Fruit fly (Drosophila melanogaster) whole organism, pupa: ENCODE data around the gene Zaf1.

Experiments
- CG10348 ChIP-seq: fragments of 200-800 bp; sonication (Bioruptor generic); IDR thresholded peaks from 2 replicates; pipeline ENCODE4 v1.3.6; 2022; ENCODE audit warnings: missing biosample characterization, missing genetic modification characterization
- CG12605 ChIP-seq: fragments of 200-800 bp; sonication (Bioruptor generic); IDR thresholded peaks from 2 replicates; pipeline ENCODE4 v1.3.6; 2022; ENCODE audit warnings: missing biosample characterization, missing genetic modification characterization
- CG13204 ChIP-seq: fragments of 200-800 bp; sonication (Bioruptor generic); optimal IDR thresholded peaks from 2 replicates; lab custom pipeline; 2018; ENCODE audit warnings: missing biosample characterization, mild to moderate bottlenecking, missing genetic modification characterization, moderate library complexity
- CG14655 ChIP-seq: fragments of 200-800 bp; sonication (Bioruptor generic); optimal IDR thresholded peaks from 3 replicates; lab custom pipeline; 2017; ENCODE audit warnings: mild to moderate bottlenecking, missing biosample characterization, missing genetic modification reagents, missing genetic modification characterization
- CG15710 ChIP-seq: fragments of 200-800 bp; sonication (Bioruptor generic); optimal IDR thresholded peaks from 2 replicates; lab custom pipeline; 2018; ENCODE audit warnings: missing biosample characterization, mild to moderate bottlenecking, missing genetic modification characterization, moderate library complexity
- CG17806 ChIP-seq: fragments of 200-800 bp; sonication (Bioruptor generic); optimal IDR thresholded peaks from 2 replicates; lab custom pipeline; 2018; ENCODE audit warnings: missing biosample characterization, mild to moderate bottlenecking, missing genetic modification characterization, moderate library complexity
- CG32121 ChIP-seq: fragments of 200-800 bp; sonication (Bioruptor generic); IDR thresholded peaks from 2 replicates; pipeline ENCODE4 v1.3.6; 2022; ENCODE audit warnings: missing biosample characterization, missing genetic modification characterization
- CG34367 ChIP-seq: fragments of 200-800 bp; sonication (Bioruptor generic); optimal IDR thresholded peaks from 2 replicates; lab custom pipeline; 2018; ENCODE audit warnings: missing biosample characterization, mild to moderate bottlenecking, missing genetic modification characterization
- CG4496 ChIP-seq: fragments of 200-800 bp; sonication (Bioruptor generic); IDR thresholded peaks from 3 replicates; pipeline ENCODE4 v1.3.6; 2022; ENCODE audit warnings: missing biosample characterization, missing genetic modification characterization
- CG8159 ChIP-seq: fragments of 200-800 bp; sonication (Bioruptor generic); optimal IDR thresholded peaks from 3 replicates; lab custom pipeline; 2018; ENCODE audit warnings: missing biosample characterization, mild to moderate bottlenecking, missing genetic modification characterization, moderate library complexity
- CG8301 ChIP-seq: fragments of 200-800 bp; sonication (Bioruptor generic); optimal IDR thresholded peaks from 2 replicates; lab custom pipeline; 2018; ENCODE audit warnings: missing biosample characterization, mild to moderate bottlenecking, missing genetic modification characterization
- CG9948 ChIP-seq: fragments of 200-800 bp; sonication (Bioruptor generic); optimal IDR thresholded peaks from 2 replicates; lab custom pipeline; 2018; ENCODE audit warnings: missing biosample characterization, mild to moderate bottlenecking, missing genetic modification characterization, moderate library complexity
- EcR ChIP-seq: fragments of 200-800 bp; sonication (Bioruptor generic); optimal IDR thresholded peaks from 3 replicates; lab custom pipeline; 2019; ENCODE audit warnings: missing biosample characterization, missing genetic modification characterization, mild to moderate bottlenecking, moderate library complexity, missing genetic modification reagents
- Ets98B ChIP-seq: fragments of 200-800 bp; sonication (Bioruptor generic); IDR thresholded peaks from 2 replicates; pipeline ENCODE4 v1.3.6; 2022; ENCODE audit warnings: missing biosample characterization, missing genetic modification characterization
- Pif1A ChIP-seq: fragments of 200-800 bp; sonication (Bioruptor generic); optimal IDR thresholded peaks from 3 replicates; lab custom pipeline; 2016; ENCODE audit warnings: missing biosample characterization, missing genetic modification characterization
- Pif1B ChIP-seq: fragments of 200-800 bp; sonication (Bioruptor generic); optimal IDR thresholded peaks from 3 replicates; lab custom pipeline; 2016; ENCODE audit warnings: missing biosample characterization, missing genetic modification characterization
- Snoo ChIP-seq: fragments of 200-800 bp; sonication (Bioruptor generic); optimal IDR thresholded peaks from 3 replicates; lab custom pipeline; 2017; ENCODE audit warnings: missing biosample characterization, mild to moderate bottlenecking, missing genetic modification characterization, inconsistent platforms
- fd96Ca ChIP-seq: fragments of 200-800 bp; sonication (Bioruptor generic); IDR thresholded peaks from 3 replicates; pipeline ENCODE4 v1.3.6; 2022; ENCODE audit warnings: missing biosample characterization, missing genetic modification characterization
- gl ChIP-seq: fragments of 200-800 bp; sonication (Bioruptor generic); optimal IDR thresholded peaks from 2 replicates; lab custom pipeline; 2018; ENCODE audit warnings: missing biosample characterization, mild to moderate bottlenecking, missing genetic modification characterization
- rn ChIP-seq: fragments of 200-800 bp; sonication (Bioruptor generic); IDR thresholded peaks from 2 replicates; pipeline ENCODE4 v1.3.6; 2022; ENCODE audit warnings: missing biosample characterization, missing genetic modification characterization

Gene Zaf1

dm6 chr3R:11625544-11625943 lies at the start of gene Zaf1:
Zaf1 (minus strand) TSS chr3R:11625644.
- no peak for TF ChIP-seq Pif1B (GFP tag; lab: Kevin White, UChicago)
- no peak for TF ChIP-seq CG34367
- no peak for TF ChIP-seq CG8301
- TF ChIP-seq CG4496 (GFP tag; lab: Robert Waterston, UW), result no peak
- TF ChIP-seq CG10348, result no peak
- no peak for TF ChIP-seq CG13204

dm6 chr3R:11673955-11674663 lies 48.7 kb upstream of the Zaf1 start, which contains the start of gene CG14715:
CG14715 (plus strand) TSS chr3R:11674221.
- peak; percentile 25 for TF ChIP-seq CG15710
- TF ChIP-seq CG32121 (GFP tag; lab: Robert Waterston, UW), result peak; percentile 31; the same call in 1 of the 2 replicates
- peak; percentile 2 for TF ChIP-seq CG9948 (tag; lab: Kevin White, UChicago)
- TF ChIP-seq Snoo, result no peak
- peak; percentile 13 for TF ChIP-seq CG17806 (tag; lab: Kevin White, UChicago)
- no peak for TF ChIP-seq CG34367
- TF ChIP-seq CG8159 (tag; lab: Kevin White, UChicago), result peak; percentile 25
- TF ChIP-seq Pif1A (GFP tag; lab: Kevin White, UChicago), result no peak
- no peak for TF ChIP-seq CG14655 (GFP tag; lab: Kevin White, UChicago)

- TF ChIP-seq CG8301 (peak; percentile 22), EcR (GFP tag; lab: Kevin White, UChicago) (no peak), CG32121 (GFP tag; lab: Robert Waterston, UW) (no peak), fd96Ca (no peak), Ets98B (GFP tag; lab: Robert Waterston, UW) (no peak), CG34367 (no peak), Pif1A (GFP tag; lab: Kevin White, UChicago) (no peak), CG17806 (tag; lab: Kevin White, UChicago) (peak; percentile 29), CG13204 (no peak), rn (GFP tag; lab: Robert Waterston, UW) (no peak), Snoo (no peak), CG10348 (no peak), CG12605 (GFP tag; lab: Robert Waterston, UW) (no peak), CG15710 (peak; percentile 24), gl (no peak), CG4496 (GFP tag; lab: Robert Waterston, UW) (0 out of 3 replicates have a peak, but pooled peaks have one; percentile 29), CG8159 (tag; lab: Kevin White, UChicago) (peak; percentile 50), CG9948 (tag; lab: Kevin White, UChicago) (peak; percentile 18)
- TF ChIP-seq, all 21 proteins: peak for 6
Measured at dm6 chr3R:11671784-11672183, 46.3 kb upstream of the Zaf1 start.

DNA sequence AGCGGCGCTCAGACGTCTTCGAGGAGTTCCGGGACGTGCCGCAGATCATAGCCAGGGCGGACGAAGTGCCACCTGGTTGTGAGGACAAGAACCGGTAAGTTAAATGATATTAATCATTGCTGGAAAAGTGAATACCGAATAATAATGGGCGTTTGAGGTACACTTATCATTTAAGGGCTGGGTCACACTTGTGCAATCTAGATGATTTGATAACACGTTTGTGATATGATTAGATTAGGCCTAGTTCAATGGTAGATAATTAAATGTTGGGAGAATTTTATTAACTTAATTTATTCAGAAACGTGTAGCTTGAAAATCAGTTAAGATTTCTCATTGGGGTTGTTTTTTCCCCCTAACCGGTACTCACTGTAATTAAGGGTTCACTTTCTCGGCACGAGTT lies 45.4 kb upstream of the Zaf1 start:
- TF ChIP-seq Pif1A (GFP tag; lab: Kevin White, UChicago) (no peak), gl (no peak), Ets98B (GFP tag; lab: Robert Waterston, UW) (no peak), CG8301 (no peak), CG10348 (no peak), rn (GFP tag; lab: Robert Waterston, UW) (no peak), CG13204 (no peak), Snoo (no peak), CG32121 (GFP tag; lab: Robert Waterston, UW) (no peak), CG15710 (no peak), CG34367 (no peak), CG4496 (GFP tag; lab: Robert Waterston, UW) (no peak), CG14655 (GFP tag; lab: Kevin White, UChicago) (no peak), fd96Ca (no peak)

dm6 chr3R:11669954-11670347 lies 44.5 kb upstream of the Zaf1 start:
- TF ChIP-seq EcR (GFP tag; lab: Kevin White, UChicago) (no peak), Pif1B (GFP tag; lab: Kevin White, UChicago) (no peak), CG12605 (GFP tag; lab: Robert Waterston, UW) (peak; percentile 97), CG8301 (no peak)

DNA sequence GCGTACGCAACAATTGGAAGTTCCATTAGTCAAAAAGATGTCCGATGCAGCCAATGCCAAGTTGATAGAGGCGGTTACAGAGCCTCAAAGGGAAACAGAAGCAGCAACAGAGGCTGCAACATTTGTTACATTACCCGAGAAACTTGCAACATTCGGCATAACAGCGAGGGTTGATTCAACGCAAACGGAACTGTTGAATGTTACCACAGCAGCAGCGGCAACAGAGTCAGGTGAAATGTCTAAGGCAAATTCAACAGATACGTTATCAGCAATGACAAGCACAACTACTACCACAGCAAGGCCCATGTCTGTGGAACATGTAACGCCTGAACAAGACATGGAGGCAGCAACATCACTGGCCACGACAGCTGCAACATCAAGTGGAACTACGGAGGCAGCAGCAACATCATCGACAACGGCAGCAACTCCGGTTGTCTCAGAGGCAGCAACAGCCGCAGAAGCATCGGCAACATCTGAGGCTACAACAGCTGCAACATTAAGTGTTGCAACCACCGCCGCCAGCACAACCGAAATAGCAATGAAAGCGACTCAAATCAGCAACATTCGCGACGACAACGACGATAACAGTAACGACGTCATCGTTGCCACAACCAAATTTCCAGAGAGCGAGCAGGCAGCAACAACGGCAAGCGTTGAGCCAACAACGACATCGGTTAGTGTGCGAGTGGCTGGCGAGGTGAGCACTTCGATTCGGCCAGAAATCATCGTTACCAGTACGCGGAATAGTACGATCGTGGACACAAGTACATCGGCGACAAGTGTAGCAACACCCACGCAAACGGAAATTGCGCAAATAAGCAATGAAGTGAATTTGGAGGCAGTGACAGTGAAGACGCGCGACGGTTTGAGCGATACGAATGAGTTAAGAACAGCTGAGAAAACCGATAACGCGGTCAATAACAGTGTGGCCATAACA lies 43.8 kb upstream of the Zaf1 start:
- peak; percentile 44 for TF ChIP-seq EcR (GFP tag; lab: Kevin White, UChicago)
- no peak for TF ChIP-seq CG17806 (tag; lab: Kevin White, UChicago)
